Fruit fly (Drosophila melanogaster): ENCODE results near the gene Cap-D3.
A peak's percentile ranks its signal among the peaks of the same experiment; 100 is the strongest.

Gene Cap-D3

dm6 chr2L:5523848-5524473 lies 1.7 kb upstream of the Cap-D3 start, which contains the start of the genes Vps52 and Elp4:
Gene Vps52 (minus strand): TSS chr2L:5523898.
Gene Elp4 (plus strand): TSS chr2L:5524139.
- no peak for TF ChIP-seq dsx (GFP tag; optimal IDR thresholded peaks at IDR 0.05; ENCODE audit: poor library complexity, severe bottlenecking)
- no peak for TF ChIP-seq Sox102F (GFP tag; optimal IDR thresholded peaks at IDR 0.05)
- no peak for TF ChIP-seq acj6 (GFP tag; optimal IDR thresholded peaks at IDR 0.05)
- no peak for TF ChIP-seq net (GFP tag; optimal IDR thresholded peaks at IDR 0.05)
- peak; percentile 1 for TF ChIP-seq CG7368 (GFP tag; optimal IDR thresholded peaks at IDR 0.05)
- TF ChIP-seq ss (GFP tag; optimal IDR thresholded peaks at IDR 0.05) = no peak
- no peak for TF ChIP-seq topi (GFP tag; optimal IDR thresholded peaks at IDR 0.05)
- TF ChIP-seq Eip78C (GFP tag) = no peak
- no peak for TF ChIP-seq CG3919 (GFP tag; optimal IDR thresholded peaks at IDR 0.05)
- no peak for TF ChIP-seq CG4318 (GFP tag; optimal IDR thresholded peaks at IDR 0.05)
- TF ChIP-seq CG3032 (tag; optimal IDR thresholded peaks at IDR 0.05) = peak; percentile 80
- no peak for TF ChIP-seq vri (GFP tag; optimal IDR thresholded peaks at IDR 0.05)
- TF ChIP-seq Ets21C (GFP tag; optimal IDR thresholded peaks at IDR 0.05) = no peak
- TF ChIP-seq CG16779 (tag; optimal IDR thresholded peaks at IDR 0.05) = no peak
- peak; percentile 73 for TF ChIP-seq CG31627 (GFP tag; optimal IDR thresholded peaks at IDR 0.05)
- no peak for TF ChIP-seq fd85E (GFP tag; optimal IDR thresholded peaks at IDR 0.05)
- no peak for TF ChIP-seq CG6792 (GFP tag; optimal IDR thresholded peaks at IDR 0.05)
- peak; percentile 23 for TF ChIP-seq fkh (GFP tag; optimal IDR thresholded peaks at IDR 0.05)
- peak; percentile 29; the same call in 1 of the 2 replicates for TF ChIP-seq CG11294 (GFP tag; IDR thresholded peaks at IDR 0.05)
- TF ChIP-seq CG11902 (GFP tag; optimal IDR thresholded peaks at IDR 0.05) = peak; percentile 55
- TF ChIP-seq Eip93F (GFP tag; optimal IDR thresholded peaks at IDR 0.05) = no peak
- no peak for TF ChIP-seq dac (GFP tag; optimal IDR thresholded peaks at IDR 0.05)
- TF ChIP-seq Hr39 (GFP tag; optimal IDR thresholded peaks at IDR 0.05) = no peak
- no peak for TF ChIP-seq fd59A (GFP tag; optimal IDR thresholded peaks at IDR 0.05)
- TF ChIP-seq CG32006 (GFP tag; optimal IDR thresholded peaks at IDR 0.05) = no peak
- no peak for TF ChIP-seq svp (GFP tag)
- TF ChIP-seq Sox14 (GFP tag; optimal IDR thresholded peaks at IDR 0.05) = no peak
- peak; percentile 72 for TF ChIP-seq lz (GFP tag; optimal IDR thresholded peaks at IDR 0.05)
- TF ChIP-seq CG8632 (GFP tag; optimal IDR thresholded peaks at IDR 0.05) = peak; percentile 55
- TF ChIP-seq CG6276 (GFP tag; optimal IDR thresholded peaks at IDR 0.05) = no peak
- no peak for TF ChIP-seq CG10631 (GFP tag; optimal IDR thresholded peaks at IDR 0.05)
- peak; percentile 67 for TF ChIP-seq Sox15 (GFP tag; optimal IDR thresholded peaks at IDR 0.05)
- peak; percentile 14 for TF ChIP-seq CG1621 (tag; optimal IDR thresholded peaks at IDR 0.05)
- no peak for TF ChIP-seq CG11762 (GFP tag; optimal IDR thresholded peaks at IDR 0.05; ENCODE audit: insufficient read depth)
- peak; percentile 55; the same call in 2 of the 3 replicates for TF ChIP-seq CG8119 (GFP tag; IDR thresholded peaks at IDR 0.05)
- TF ChIP-seq Blimp-1 (GFP tag; optimal IDR thresholded peaks at IDR 0.05) = no peak
- TF ChIP-seq Eip75B (GFP tag; optimal IDR thresholded peaks at IDR 0.05) = no peak
- peak; percentile 28; the same call in 1 of the 2 replicates for TF ChIP-seq CG15336 (GFP tag; IDR thresholded peaks at IDR 0.05)
- no peak for TF ChIP-seq Met (GFP tag; optimal IDR thresholded peaks at IDR 0.05)
- peak; percentile 62 for TF ChIP-seq Ets96B (tag; optimal IDR thresholded peaks at IDR 0.05)
- TF ChIP-seq Hr4 (GFP tag; optimal IDR thresholded peaks at IDR 0.05) = no peak
- TF ChIP-seq CG8319 (GFP tag; optimal IDR thresholded peaks at IDR 0.05) = peak; percentile 24
- no peak for TF ChIP-seq OdsH (GFP tag; optimal IDR thresholded peaks at IDR 0.05)
- peak; percentile 60 for TF ChIP-seq Gug (GFP tag; IDR thresholded peaks at IDR 0.05)
- no peak for TF ChIP-seq CG10669 (GFP tag; optimal IDR thresholded peaks at IDR 0.05)
- TF ChIP-seq Lpt (GFP tag; optimal IDR thresholded peaks at IDR 0.05) = peak; percentile 55
- TF ChIP-seq Smox (GFP tag; optimal IDR thresholded peaks at IDR 0.05) = no peak
- TF ChIP-seq cyc (GFP tag; optimal IDR thresholded peaks at IDR 0.05) = peak; percentile 63
- TF ChIP-seq CG6808 (GFP tag; optimal IDR thresholded peaks at IDR 0.05) = no peak
- peak; percentile 77 for TF ChIP-seq esn (GFP tag; optimal IDR thresholded peaks at IDR 0.05)
- no peak for TF ChIP-seq Hr38 (GFP tag; optimal IDR thresholded peaks at IDR 0.05)
- TF ChIP-seq CG9139 (GFP tag; optimal IDR thresholded peaks at IDR 0.05) = no peak

Measured in whole organism, prepupa.